Worm (Caenorhabditis elegans) whole organism, young adult: ENCODE data around the gene cutl-11.

ENCODE experiments used
- B0035.1 ChIP-seq: sonication (generic microtip); optimal IDR thresholded peaks from 2 replicates; lab custom pipeline; 2016; ENCODE audit warnings: missing genetic modification characterization, mild to moderate bottlenecking, missing compliant biosample characterization, missing genotype, missing genetic modification reagents
- B0261.1 ChIP-seq: sonication (generic microtip); optimal IDR thresholded peaks from 2 replicates; lab custom pipeline; 2016; ENCODE audit warnings: mild to moderate bottlenecking, missing genetic modification characterization, moderate library complexity, missing compliant biosample characterization
- F10E7.11 ChIP-seq: sonication (generic microtip); optimal IDR thresholded peaks from 2 replicates; lab custom pipeline; 2017; ENCODE audit warnings: mild to moderate bottlenecking, missing genetic modification characterization, moderate library complexity, missing compliant biosample characterization
- F37B4.10 ChIP-seq: fragments of 200-800 bp; sonication (Bioruptor generic); IDR thresholded peaks from 2 replicates; pipeline ENCODE4 v1.3.6; 2022; ENCODE audit warnings: missing genetic modification characterization, missing compliant biosample characterization
- T07F8.4 ChIP-seq: sonication (generic microtip); optimal IDR thresholded peaks from 2 replicates; lab custom pipeline; 2016; ENCODE audit warnings: mild to moderate bottlenecking, missing genetic modification characterization, moderate library complexity, missing compliant biosample characterization
- Y53F4B.3 ChIP-seq: fragments of 200-800 bp; sonication (Bioruptor generic); IDR thresholded peaks from 2 replicates; pipeline ENCODE4 v1.3.6; 2022; ENCODE audit warnings: missing genetic modification reagents, missing genetic modification characterization, missing compliant biosample characterization
- Y67H2A.10 ChIP-seq: fragments of 200-800 bp; sonication (Bioruptor generic); conservative IDR thresholded peaks from 2 replicates; pipeline ENCODE4 v1.3.6; 2022; ENCODE audit warnings: missing genetic modification reagents, missing genetic modification characterization, missing compliant biosample characterization
- ZK185.1 ChIP-seq: sonication (generic microtip); optimal IDR thresholded peaks from 2 replicates; lab custom pipeline; 2016; ENCODE audit warnings: mild to moderate bottlenecking, missing genetic modification characterization, missing compliant biosample characterization; ENCODE audit not compliant: poor library complexity, severe bottlenecking
- atf-7 ChIP-seq: sonication (generic microtip); optimal IDR thresholded peaks from 2 replicates; lab custom pipeline; 2017; ENCODE audit warnings: mild to moderate bottlenecking, missing genetic modification characterization, missing compliant biosample characterization
- attf-5 ChIP-seq: fragments of 200-800 bp; sonication (Bioruptor generic); optimal IDR thresholded peaks from 2 replicates; lab custom pipeline; 2018; ENCODE audit warnings: mild to moderate bottlenecking, missing genetic modification characterization, missing compliant biosample characterization
- bed-1 ChIP-seq: fragments of 200-800 bp; sonication (Bioruptor generic); IDR thresholded peaks from 2 replicates; pipeline ENCODE4 v1.3.6; 2022; ENCODE audit warnings: missing genetic modification reagents, missing genetic modification characterization, missing compliant biosample characterization
- cebp-1 ChIP-seq, 2 experiments: fragments of 200-800 bp in 1 of 2; sonication (Bioruptor generic) in 1 of 2; sonication (generic microtip) in 1 of 2; IDR thresholded peaks in 1 of 2; optimal IDR thresholded peaks in 1 of 2; 2 replicates each; pipeline versions ENCODE4 v1.3.6 to Lab custom; 2017 to 2022; ENCODE audit warnings: missing compliant biosample characterization in 2 of 2, missing genetic modification characterization in 2 of 2, mild to moderate bottlenecking in 1 of 2, missing genetic modification reagents in 1 of 2, moderate library complexity in 1 of 2
- cebp-2 ChIP-seq: fragments of 200-800 bp; sonication (Bioruptor generic); IDR thresholded peaks from 2 replicates; pipeline ENCODE4 v1.3.6; 2022; ENCODE audit warnings: missing genetic modification characterization, missing compliant biosample characterization
- ceh-100 ChIP-seq: fragments of 200-800 bp; sonication (Bioruptor generic); IDR thresholded peaks from 2 replicates; pipeline ENCODE4 v1.3.6; 2022; ENCODE audit warnings: missing genetic modification reagents, missing genetic modification characterization, missing compliant biosample characterization
- dox-1 ChIP-seq: fragments of 200-800 bp; sonication (Bioruptor generic); IDR thresholded peaks from 2 replicates; pipeline ENCODE4 v1.3.6; 2022; ENCODE audit warnings: missing genetic modification reagents, missing genetic modification characterization, missing compliant biosample characterization
- dpl-1 ChIP-seq: fragments of 150-350 bp; optimal IDR thresholded peaks from 2 replicates; lab custom pipeline; 2014; ENCODE audit warnings: missing biosample characterization, missing genetic modification reagents, missing genetic modification characterization
- egl-18 ChIP-seq: fragments of 200-800 bp; sonication (Bioruptor generic); IDR thresholded peaks from 2 replicates; pipeline ENCODE4 v1.3.6; 2022; ENCODE audit warnings: missing genetic modification reagents, missing genetic modification characterization, missing compliant biosample characterization
- ets-4 ChIP-seq: fragments of 200-800 bp; sonication (Bioruptor generic); optimal IDR thresholded peaks from 2 replicates; lab custom pipeline; 2018; ENCODE audit warnings: mild to moderate bottlenecking, missing genetic modification characterization, missing compliant biosample characterization
- him-1 ChIP-seq: sonication (generic microtip); optimal IDR thresholded peaks from 2 replicates; lab custom pipeline; 2016; ENCODE audit warnings: missing genotype, missing genetic modification reagents, missing genetic modification characterization, missing compliant biosample characterization
- hlh-26 ChIP-seq: fragments of 200-800 bp; sonication (Bioruptor generic); conservative IDR thresholded peaks from 2 replicates; pipeline ENCODE4 v1.3.6; 2022; ENCODE audit warnings: missing genetic modification reagents, missing genetic modification characterization, missing compliant biosample characterization
- let-526 ChIP-seq: fragments of 200-800 bp; sonication (Bioruptor generic); IDR thresholded peaks from 2 replicates; pipeline ENCODE4 v1.3.6; 2022; ENCODE audit warnings: missing genetic modification reagents, missing genetic modification characterization, missing compliant biosample characterization
- let-607 ChIP-seq, 2 experiments: fragments of 200-800 bp in 1 of 2; sonication (Bioruptor generic) in 1 of 2; sonication (generic microtip) in 1 of 2; optimal IDR thresholded peaks; 2 replicates each; lab custom pipeline; 2016 to 2018; ENCODE audit warnings: mild to moderate bottlenecking in 2 of 2, missing compliant biosample characterization in 2 of 2, missing genetic modification characterization in 2 of 2, moderate library complexity in 2 of 2, missing genotype in 1 of 2
- lir-1 ChIP-seq: fragments of 200-800 bp; sonication (Bioruptor generic); conservative IDR thresholded peaks from 2 replicates; pipeline ENCODE4 v1.3.6; 2022; ENCODE audit warnings: missing genetic modification reagents, missing genetic modification characterization, missing compliant biosample characterization
- madf-8 ChIP-seq: fragments of 200-800 bp; sonication (Bioruptor generic); conservative IDR thresholded peaks from 2 replicates; pipeline ENCODE4 v1.3.6; 2022; ENCODE audit warnings: missing genetic modification reagents, missing genetic modification characterization, missing compliant biosample characterization
- mcd-1 ChIP-seq: fragments of 200-800 bp; sonication (Bioruptor generic); IDR thresholded peaks from 2 replicates; pipeline ENCODE4 v1.3.6; 2022; ENCODE audit warnings: missing genetic modification reagents, missing genetic modification characterization, missing compliant biosample characterization
- mel-28 ChIP-seq: sonication (generic microtip); optimal IDR thresholded peaks from 2 replicates; lab custom pipeline; 2016; ENCODE audit warnings: borderline replicate concordance, mild to moderate bottlenecking, missing genetic modification characterization, missing compliant biosample characterization
- nhr-80 ChIP-seq: sonication (generic microtip); optimal IDR thresholded peaks from 2 replicates; lab custom pipeline; 2016; ENCODE audit warnings: missing genetic modification characterization, missing compliant biosample characterization
- pha-4 ChIP-seq: fragments of 150-350 bp; sonication (generic microtip); optimal IDR thresholded peaks from 2 replicates; lab custom pipeline; 2014; ENCODE audit warnings: missing biosample characterization, missing genetic modification reagents, missing genetic modification characterization
- rcor-1 ChIP-seq: fragments of 200-800 bp; sonication (Bioruptor generic); IDR thresholded peaks from 2 replicates; pipeline ENCODE4 v1.3.6; 2022; ENCODE audit warnings: missing genetic modification reagents, missing genetic modification characterization, missing compliant biosample characterization
- rec-8 ChIP-seq, 2 experiments: sonication (generic microtip); optimal IDR thresholded peaks; 2 replicates each; lab custom pipeline; 2016; ENCODE audit warnings: mild to moderate bottlenecking in 2 of 2, missing genetic modification characterization in 2 of 2, missing genetic modification reagents in 2 of 2, missing genotype in 2 of 2, missing biosample characterization in 1 of 2, missing compliant biosample characterization in 1 of 2, moderate library complexity in 1 of 2
- snpc-1.1 ChIP-seq: sonication (generic microtip); optimal IDR thresholded peaks from 2 replicates; lab custom pipeline; 2017; ENCODE audit warnings: missing genetic modification characterization, mild to moderate bottlenecking, missing compliant biosample characterization, antibody characterized with exemption, moderate library complexity, missing genotype, missing genetic modification reagents; ENCODE audit not compliant: insufficient read depth
- snpc-3.4 ChIP-seq: sonication (generic microtip); optimal IDR thresholded peaks from 2 replicates; lab custom pipeline; 2017; ENCODE audit warnings: missing genetic modification characterization, mild to moderate bottlenecking, missing compliant biosample characterization, antibody characterized with exemption, moderate library complexity, missing genotype, missing genetic modification reagents
- snpc-4 ChIP-seq, 5 experiments: fragments of 150-350 bp in 1 of 5; sonication (generic microtip) in 4 of 5; optimal IDR thresholded peaks; 2 replicates each; lab custom pipeline; 2014 to 2018; ENCODE audit warnings: missing genetic modification characterization in 5 of 5, missing biosample characterization in 3 of 5, antibody characterized with exemption in 2 of 5, mild to moderate bottlenecking in 2 of 5, missing compliant biosample characterization in 2 of 5, missing genotype in 2 of 5, moderate library complexity in 2 of 5, missing genetic modification reagents in 1 of 5
- tlf-1 ChIP-seq: fragments of 200-800 bp; sonication (Bioruptor generic); optimal IDR thresholded peaks from 2 replicates; lab custom pipeline; 2018; ENCODE audit warnings: mild to moderate bottlenecking, missing genetic modification characterization, missing compliant biosample characterization
- unc-130 ChIP-seq: sonication (generic microtip); optimal IDR thresholded peaks from 2 replicates; lab custom pipeline; 2016; ENCODE audit warnings: missing genetic modification reagents, missing genetic modification characterization, missing compliant biosample characterization
- unc-62 ChIP-seq: fragments of 150-350 bp; optimal IDR thresholded peaks from 2 replicates; lab custom pipeline; 2014; ENCODE audit warnings: missing biosample characterization, missing genetic modification reagents, missing genetic modification characterization
- ztf-22 ChIP-seq: fragments of 200-800 bp; sonication (Bioruptor generic); optimal IDR thresholded peaks from 2 replicates; lab custom pipeline; 2018; ENCODE audit warnings: mild to moderate bottlenecking, missing genetic modification characterization, moderate library complexity, missing compliant biosample characterization
- ztf-28 ChIP-seq: fragments of 200-800 bp; sonication (Bioruptor generic); IDR thresholded peaks from 2 replicates; pipeline ENCODE4 v1.3.6; 2022; ENCODE audit warnings: missing genetic modification reagents, missing genetic modification characterization, missing compliant biosample characterization
- ztf-3 ChIP-seq: fragments of 200-800 bp; sonication (Bioruptor generic); optimal IDR thresholded peaks from 2 replicates; lab custom pipeline; 2018; ENCODE audit warnings: mild to moderate bottlenecking, missing genetic modification characterization, missing compliant biosample characterization

The cutl-11 gene

ce11 chrX:11680851-11681250, 30.2 kb upstream of the cutl-11 start, which contains the start of gene T04F8.7 (continued):
- TF ChIP-seq bed-1 (no peak), dox-1 (GFP tag; lab: Robert Waterston, UW) (peak; percentile 66), attf-5 (GFP tag; lab: Kevin White, UChicago) (no peak), pha-4 (tag; lab: Kevin White, UChicago) (no peak), ztf-28 (no peak), rcor-1 (GFP tag; lab: Robert Waterston, UW) (no peak), Y67H2A.10 (no peak)

- TF ChIP-seq cebp-1 (GFP tag; IDR thresholded peaks at IDR 0.05; lab: Robert Waterston, UW) (peak; percentile 25; the same call in 1 of the 2 replicates), cebp-1 (tag; optimal IDR thresholded peaks at IDR 0.05; lab: Kevin White, UChicago) (peak; percentile 64), madf-8 (GFP tag; lab: Robert Waterston, UW) (no peak), pha-4 (tag; lab: Kevin White, UChicago) (peak; percentile 59), F10E7.11 (tag; lab: Kevin White, UChicago) (no peak), cebp-2 (no peak), snpc-1.1 (tag; lab: Kevin White, UChicago) (no peak), nhr-80 (tag; lab: Kevin White, UChicago) (peak; percentile 89), dpl-1 (GFP tag; lab: Kevin White, UChicago) (no peak), let-526 (GFP tag; lab: Robert Waterston, UW) (no peak), atf-7 (tag; lab: Kevin White, UChicago) (peak; percentile 45), lir-1 (GFP tag; lab: Robert Waterston, UW) (no peak), tlf-1 (no peak), mel-28 (no peak), ZK185.1 (peak; percentile 24), B0035.1 (tag; lab: Kevin White, UChicago) (no peak), him-1 (tag; lab: Kevin White, UChicago) (no peak), unc-62 (GFP tag; lab: Kevin White, UChicago) (peak; percentile 19), egl-18 (no peak), ets-4 (GFP tag; lab: Kevin White, UChicago) (peak; percentile 4), ztf-22 (no peak), let-607 (tag; optimal IDR thresholded peaks at IDR 0.05; lab: Kevin White, UChicago) (peak; percentile 30 to 48)
Measured at ce11 chrX:11679211-11679977, 28.7 kb upstream of the cutl-11 start.

ce11 chrX:11675573-11675972, 24.9 kb upstream of the cutl-11 start:
- TF ChIP-seq ceh-100 (GFP tag; lab: Robert Waterston, UW): no peak
- no peak for TF ChIP-seq unc-130 (GFP tag; lab: Kevin White, UChicago)
- no peak for TF ChIP-seq F37B4.10
- no peak for TF ChIP-seq snpc-4 (GFP tag; optimal IDR thresholded peaks at IDR 0.05; lab: Kevin White, UChicago)
- no peak for TF ChIP-seq snpc-4 (tag; optimal IDR thresholded peaks at IDR 0.05; lab: Kevin White, UChicago)
- TF ChIP-seq ztf-3 (GFP tag; lab: Kevin White, UChicago): no peak
- no peak for TF ChIP-seq rec-8 (tag; optimal IDR thresholded peaks at IDR 0.05; lab: Kevin White, UChicago)
- no peak for TF ChIP-seq snpc-3.4
- no peak for TF ChIP-seq T07F8.4 (tag; lab: Kevin White, UChicago)
- no peak for TF ChIP-seq ZK185.1
- TF ChIP-seq let-526 (GFP tag; lab: Robert Waterston, UW): no peak
- TF ChIP-seq atf-7 (tag; lab: Kevin White, UChicago): no peak
- no peak for TF ChIP-seq F10E7.11 (tag; lab: Kevin White, UChicago)
- no peak for TF ChIP-seq B0261.1
- no peak for TF ChIP-seq hlh-26 (GFP tag; lab: Robert Waterston, UW)
- TF ChIP-seq attf-5 (GFP tag; lab: Kevin White, UChicago): no peak
- TF ChIP-seq Y53F4B.3 (GFP tag; lab: Robert Waterston, UW): no peak
- TF ChIP-seq madf-8 (GFP tag; lab: Robert Waterston, UW): no peak
- no peak for TF ChIP-seq mcd-1 (GFP tag; lab: Robert Waterston, UW)
- no peak for TF ChIP-seq ets-4 (GFP tag; lab: Kevin White, UChicago)
